Worm (Caenorhabditis elegans): ENCODE measurements around the gene sap-140.

Gene sap-140

DNA sequence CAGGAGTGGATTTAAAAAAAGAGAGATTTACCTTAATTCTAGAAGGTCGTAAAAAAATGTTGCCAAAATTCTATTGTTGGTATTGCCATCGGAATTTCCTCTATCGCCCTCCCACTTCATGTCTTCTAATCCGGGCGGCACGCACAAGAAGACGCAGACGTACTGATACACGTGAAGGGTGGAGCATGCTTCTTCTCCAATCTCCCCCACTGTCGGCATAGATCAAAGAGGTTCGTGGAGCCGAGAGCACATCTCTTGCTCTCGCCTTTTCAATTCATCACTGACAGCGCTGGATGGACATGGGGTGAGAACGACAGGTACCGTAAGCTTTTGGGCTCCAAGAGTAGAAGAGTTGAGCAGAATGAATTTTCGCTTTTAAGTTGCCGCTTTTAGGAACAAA lies 37.0 kb downstream of the sap-140 start, which contains the start of gene lin-39:
Gene lin-39 (minus strand): TSS at position 74 of the 400 bp plus-strand sequence.
- TF ChIP-seq atf-7 (tag; optimal IDR thresholded peaks at IDR 0.05) = no peak
- no peak for TF ChIP-seq T07F8.4 (tag; optimal IDR thresholded peaks at IDR 0.05)
- no peak for TF ChIP-seq cebp-2 (GFP tag; IDR thresholded peaks at IDR 0.05)
- no peak for TF ChIP-seq F55B11.4 (tag; optimal IDR thresholded peaks at IDR 0.05; ENCODE audit: borderline replicate concordance, insufficient read depth)
- TF ChIP-seq ceh-79 (tag; optimal IDR thresholded peaks at IDR 0.05) = no peak
- no peak for TF ChIP-seq egrh-3 (GFP tag; IDR thresholded peaks at IDR 0.05)
- TF ChIP-seq aptf-3 (GFP tag; IDR thresholded peaks at IDR 0.05) = no peak
- TF ChIP-seq F22D6.2 (tag; optimal IDR thresholded peaks at IDR 0.05) = no peak
- TF ChIP-seq nfya-1 (tag; optimal IDR thresholded peaks at IDR 0.05; ENCODE audit: borderline replicate concordance, insufficient read depth) = no peak
- no peak for TF ChIP-seq tbp1 (GFP tag; optimal IDR thresholded peaks at IDR 0.05)
- no peak for TF ChIP-seq nhr-80 (tag; optimal IDR thresholded peaks at IDR 0.05)
- TF ChIP-seq him-1 (tag; optimal IDR thresholded peaks at IDR 0.05) = no peak
- no peak for TF ChIP-seq dpl-1 (GFP tag; optimal IDR thresholded peaks at IDR 0.05)
- TF ChIP-seq lir-1 (GFP tag; conservative IDR thresholded peaks at IDR 0.05) = no peak
- TF ChIP-seq efl-1 (GFP tag; optimal IDR thresholded peaks at IDR 0.05) = no peak
- no peak for TF ChIP-seq D2030.7 (GFP tag; IDR thresholded peaks at IDR 0.05)
- no peak for TF ChIP-seq mel-28 (tag; optimal IDR thresholded peaks at IDR 0.05; ENCODE audit: borderline replicate concordance)
- no peak for TF ChIP-seq tbx-9 (tag; optimal IDR thresholded peaks at IDR 0.05; ENCODE audit: borderline replicate concordance)

DNA sequence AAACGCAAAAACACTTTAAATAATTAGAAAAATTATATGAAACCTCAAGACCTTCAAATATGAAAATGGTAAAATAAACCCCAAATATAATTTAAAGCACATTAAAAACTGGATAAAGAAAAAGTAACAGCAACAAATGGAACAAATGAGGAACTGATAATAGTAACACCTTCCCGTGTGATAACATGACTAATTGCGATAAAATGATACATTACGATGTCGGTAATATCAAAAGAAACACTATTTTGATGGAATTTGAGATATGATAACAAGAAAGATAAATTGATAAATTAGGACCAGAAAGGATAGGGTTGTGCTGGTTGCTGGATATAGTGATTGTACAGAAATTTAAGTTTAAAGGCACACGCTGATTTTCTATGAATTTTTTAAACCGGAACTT lies 42.5 kb downstream of the sap-140 start:
- TF ChIP-seq repo-1 (tag; optimal IDR thresholded peaks at IDR 0.05) = no peak
- no peak for TF ChIP-seq hmg-1.2 (GFP tag; IDR thresholded peaks at IDR 0.05)
- no peak for TF ChIP-seq K11D2.4 (GFP tag; IDR thresholded peaks at IDR 0.05)
- no peak for TF ChIP-seq sdz-38 (tag; optimal IDR thresholded peaks at IDR 0.05)
- no peak for TF ChIP-seq ceh-91 (GFP tag; IDR thresholded peaks at IDR 0.05)
- TF ChIP-seq tlf-1 (GFP tag; optimal IDR thresholded peaks at IDR 0.05) = no peak
- no peak for TF ChIP-seq ekl-4 (GFP tag; IDR thresholded peaks at IDR 0.05)
- no peak for TF ChIP-seq ztf-28 (GFP tag; IDR thresholded peaks at IDR 0.05)
- TF ChIP-seq snpc-3.4 (tag; optimal IDR thresholded peaks at IDR 0.05) = no peak
- TF ChIP-seq die-1 (tag; optimal IDR thresholded peaks at IDR 0.05) = no peak

DNA sequence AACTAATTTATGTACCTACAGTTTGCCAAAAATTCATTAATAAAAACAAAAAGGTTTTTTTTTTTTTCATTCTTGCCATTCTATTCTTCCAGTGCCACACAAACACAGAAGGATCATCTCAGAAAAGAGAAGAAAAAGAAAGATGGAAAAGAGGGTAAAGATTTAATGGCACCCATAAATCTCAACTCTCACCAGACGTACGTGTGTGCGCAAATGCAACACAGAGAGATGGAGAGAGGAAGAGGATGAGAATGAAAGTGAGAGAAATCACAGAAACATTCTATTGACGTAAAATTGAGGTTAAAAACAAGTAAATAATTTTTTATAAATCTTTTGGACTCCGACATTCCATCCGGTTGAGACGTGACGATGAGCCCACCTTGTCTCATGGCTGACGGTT lies 44.7 kb downstream of the sap-140 start:
- TF ChIP-seq ztf-26 (tag; optimal IDR thresholded peaks at IDR 0.05) = no peak
- TF ChIP-seq hmg-1.2 (GFP tag; IDR thresholded peaks at IDR 0.05) = no peak
- no peak for TF ChIP-seq F57A8.1 (GFP tag; optimal IDR thresholded peaks at IDR 0.05)
- TF ChIP-seq ztf-18 (tag; optimal IDR thresholded peaks at IDR 0.05) = no peak
- no peak for TF ChIP-seq snpc-3.4 (tag; optimal IDR thresholded peaks at IDR 0.05)
- TF ChIP-seq mxl-1 (tag; optimal IDR thresholded peaks at IDR 0.05) = no peak
- TF ChIP-seq ceh-100 (GFP tag; IDR thresholded peaks at IDR 0.05) = no peak
- no peak for TF ChIP-seq ekl-4 (GFP tag; IDR thresholded peaks at IDR 0.05)
- no peak for TF ChIP-seq ama-1 (optimal IDR thresholded peaks at IDR 0.05)
- no peak for TF ChIP-seq ama-1 (GFP tag; optimal IDR thresholded peaks at IDR 0.05)
- TF ChIP-seq efl-1 (GFP tag; optimal IDR thresholded peaks at IDR 0.05) = no peak
- no peak for TF ChIP-seq F52B5.7 (tag; optimal IDR thresholded peaks at IDR 0.05)

DNA sequence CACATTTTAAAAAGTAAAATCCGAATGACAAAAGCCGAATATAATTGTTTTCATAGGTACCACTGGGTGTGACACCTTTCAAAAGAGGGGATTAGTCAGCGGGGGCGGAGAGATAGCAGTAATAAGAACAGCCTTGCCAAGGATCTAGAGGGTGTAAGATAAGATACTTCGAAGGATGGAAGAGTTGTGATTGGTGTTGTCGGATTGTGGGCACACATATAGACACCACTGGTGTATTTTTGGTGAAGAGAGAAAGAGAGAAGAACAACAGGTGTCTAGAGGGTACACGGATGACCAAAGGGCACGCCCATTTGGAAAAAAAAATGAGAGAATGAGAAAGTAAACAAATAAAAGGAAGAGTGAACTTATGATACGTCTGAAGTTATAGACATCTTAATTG lies 45.7 kb downstream of the sap-140 start:
- no peak for TF ChIP-seq lin-54 (GFP tag; optimal IDR thresholded peaks at IDR 0.05)
- TF ChIP-seq snpc-1.3 (tag; optimal IDR thresholded peaks at IDR 0.05; ENCODE audit: insufficient read depth) = no peak
- no peak for TF ChIP-seq dpl-1 (GFP tag; optimal IDR thresholded peaks at IDR 0.05)
- TF ChIP-seq nfyb-1 (GFP tag; IDR thresholded peaks at IDR 0.05) = no peak
- no peak for TF ChIP-seq snpc-4 (GFP tag; optimal IDR thresholded peaks at IDR 0.05)
- TF ChIP-seq snpc-4 (tag; optimal IDR thresholded peaks at IDR 0.05) = no peak
- no peak for TF ChIP-seq ceh-91 (GFP tag; IDR thresholded peaks at IDR 0.05)
- no peak for TF ChIP-seq F37B4.10 (GFP tag; IDR thresholded peaks at IDR 0.05)
